Fruit fly (Drosophila melanogaster): ENCODE measurements around the gene Zmynd10.
A peak's percentile ranks its signal among the peaks of the same experiment; 100 is the strongest.

Zmynd10 gene

DNA sequence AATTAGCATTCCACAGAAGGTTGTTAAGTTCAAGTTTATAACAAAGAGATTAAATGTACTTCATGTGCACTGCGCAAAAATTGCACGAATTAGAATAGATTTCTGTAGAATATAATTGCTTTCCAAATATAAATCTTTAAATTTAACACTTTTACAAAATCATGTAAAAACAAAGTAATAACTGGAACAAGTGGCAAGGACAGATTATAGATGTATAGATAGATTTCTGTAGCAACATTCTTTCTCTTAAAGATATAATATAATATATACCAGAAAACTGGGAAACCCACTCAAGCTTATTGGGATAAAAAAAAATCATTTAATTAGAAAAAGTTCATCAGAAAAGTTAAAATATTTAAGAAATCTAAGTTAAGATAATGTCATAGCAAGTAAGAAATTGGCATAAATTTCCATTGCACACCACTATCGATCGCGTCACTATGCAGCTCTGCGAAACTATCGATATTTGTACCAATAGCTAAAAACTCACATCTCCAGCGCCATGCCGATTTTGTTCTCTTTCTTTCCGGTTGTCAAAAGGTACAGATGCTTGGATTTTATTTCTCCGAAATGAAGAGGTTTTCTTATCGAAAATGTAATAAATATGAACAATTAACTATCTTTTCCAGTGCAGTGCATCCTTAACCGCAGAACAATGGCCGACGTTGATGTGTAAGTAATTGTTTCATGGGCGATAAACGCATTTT is 3.2 kb downstream of the Zmynd10 start, which contains the start of gene RpS12 (continued):
- peak; percentile 79 for TF ChIP-seq cas (GFP tag; IDR thresholded peaks at IDR 0.05)
- TF ChIP-seq trem (tag; optimal IDR thresholded peaks at IDR 0.05), result peak; percentile 63
- peak; percentile 89 for TF ChIP-seq B-H2 (GFP tag; optimal IDR thresholded peaks at IDR 0.05)
- no peak for TF ChIP-seq ftz-f1 (GFP tag; optimal IDR thresholded peaks at IDR 0.05)
- peak; percentile 82 for TF ChIP-seq CG32532 (GFP tag; IDR thresholded peaks at IDR 0.05)
- peak; percentile 82 for TF ChIP-seq CG17802 (tag; optimal IDR thresholded peaks at IDR 0.05)
- TF ChIP-seq CG18619 (GFP tag; optimal IDR thresholded peaks at IDR 0.05), result peak; percentile 87
- TF ChIP-seq en (GFP tag; optimal IDR thresholded peaks at IDR 0.05), result peak; percentile 73
- TF ChIP-seq CG6272 (GFP tag; IDR thresholded peaks at IDR 0.05), result peak; percentile 71
- peak; percentile 73 for TF ChIP-seq HLH54F (GFP tag; optimal IDR thresholded peaks at IDR 0.05)
- peak; percentile 17; the same call in 1 of the 2 replicates for TF ChIP-seq rib (GFP tag; IDR thresholded peaks at IDR 0.05)
- TF ChIP-seq oc (tag; optimal IDR thresholded peaks at IDR 0.05), result peak; percentile 20
- peak; percentile 37 for TF ChIP-seq gcm (GFP tag; optimal IDR thresholded peaks at IDR 0.05)
- peak in 2 of 3 experiments; percentile 15 to 51 for TF ChIP-seq lola (GFP tag; optimal IDR thresholded peaks at IDR 0.05)
- TF ChIP-seq vnd (GFP tag; IDR thresholded peaks at IDR 0.05; ENCODE audit: partially characterized antibody), result peak; percentile 77
- no peak for TF ChIP-seq Lpt (GFP tag; optimal IDR thresholded peaks at IDR 0.05)
- TF ChIP-seq CG2678 (tag; optimal IDR thresholded peaks at IDR 0.05), result peak; percentile 60
- TF ChIP-seq CG6854 (GFP tag; optimal IDR thresholded peaks at IDR 0.05), result peak; percentile 68
- peak; percentile 76 for TF ChIP-seq Dll (GFP tag; IDR thresholded peaks at IDR 0.05; ENCODE audit: partially characterized antibody)
- peak; percentile 50 to 85 for TF ChIP-seq dpn (GFP tag; optimal IDR thresholded peaks at IDR 0.05)
- TF ChIP-seq twi (tag; optimal IDR thresholded peaks at IDR 0.05), result peak; percentile 24
- peak; percentile 20; the same call in 1 of the 3 replicates for TF ChIP-seq zen2 (GFP tag; IDR thresholded peaks at IDR 0.05; ENCODE audit: partially characterized antibody)
- peak; percentile 60 for TF ChIP-seq HLH3B (GFP tag; IDR thresholded peaks at IDR 0.05)
- TF ChIP-seq CG1603 (tag; optimal IDR thresholded peaks at IDR 0.05), result peak; percentile 93
- no peak for TF ChIP-seq D19A (tag; optimal IDR thresholded peaks at IDR 0.05)
- peak; percentile 96 for TF ChIP-seq dm (GFP tag; optimal IDR thresholded peaks at IDR 0.05)
- peak; percentile 57 for TF ChIP-seq ewg (GFP tag; optimal IDR thresholded peaks at IDR 0.05)
- peak; percentile 71 for TF ChIP-seq CoRest (tag; optimal IDR thresholded peaks at IDR 0.05)
- peak; percentile 86 for TF ChIP-seq BEAF-32 (GFP tag; optimal IDR thresholded peaks at IDR 0.05)
- peak; percentile 63 for TF ChIP-seq hbn (GFP tag; IDR thresholded peaks at IDR 0.05; ENCODE audit: partially characterized antibody)
- peak; percentile 69 for TF ChIP-seq nerfin-1 (tag; optimal IDR thresholded peaks at IDR 0.05)
- TF ChIP-seq ac (GFP tag; optimal IDR thresholded peaks at IDR 0.05), result peak; percentile 50
- peak; percentile 92 for TF ChIP-seq Dref (GFP tag; IDR thresholded peaks at IDR 0.05)
- TF ChIP-seq bigmax (GFP tag; optimal IDR thresholded peaks at IDR 0.05), result peak; percentile 65
- peak; percentile 84 for TF ChIP-seq gce (GFP tag; IDR thresholded peaks at IDR 0.05)
- TF ChIP-seq ken (GFP tag; IDR thresholded peaks at IDR 0.05), result peak; percentile 76; the same call in 2 of the 3 replicates
- no peak for TF ChIP-seq CG18476 (GFP tag; optimal IDR thresholded peaks at IDR 0.05)
- peak; percentile 62 for TF ChIP-seq gem (tag; optimal IDR thresholded peaks at IDR 0.05)
- TF ChIP-seq CG2116 (GFP tag; optimal IDR thresholded peaks at IDR 0.05), result peak; percentile 99
- TF ChIP-seq ATbp (GFP tag; optimal IDR thresholded peaks at IDR 0.05), result peak; percentile 72
- peak; percentile 60 for TF ChIP-seq Bteb2 (GFP tag; optimal IDR thresholded peaks at IDR 0.05)
- peak; percentile 35 for TF ChIP-seq CG15696 (tag; optimal IDR thresholded peaks at IDR 0.05)
- peak; percentile 82 for TF ChIP-seq CG17912 (GFP tag; optimal IDR thresholded peaks at IDR 0.05)
- TF ChIP-seq CG4328 (GFP tag; optimal IDR thresholded peaks at IDR 0.05), result peak; percentile 62
- peak; percentile 73 for TF ChIP-seq Camta (GFP tag; optimal IDR thresholded peaks at IDR 0.05)
- TF ChIP-seq Jarid2 (GFP tag; optimal IDR thresholded peaks at IDR 0.05), result peak; percentile 70
- no peak for TF ChIP-seq Lim3 (GFP tag; IDR thresholded peaks at IDR 0.05)
- no peak for TF ChIP-seq corto (GFP tag; optimal IDR thresholded peaks at IDR 0.05)
